Fruit fly (Drosophila melanogaster): ENCODE measurements around the gene CG32221.

DNA sequence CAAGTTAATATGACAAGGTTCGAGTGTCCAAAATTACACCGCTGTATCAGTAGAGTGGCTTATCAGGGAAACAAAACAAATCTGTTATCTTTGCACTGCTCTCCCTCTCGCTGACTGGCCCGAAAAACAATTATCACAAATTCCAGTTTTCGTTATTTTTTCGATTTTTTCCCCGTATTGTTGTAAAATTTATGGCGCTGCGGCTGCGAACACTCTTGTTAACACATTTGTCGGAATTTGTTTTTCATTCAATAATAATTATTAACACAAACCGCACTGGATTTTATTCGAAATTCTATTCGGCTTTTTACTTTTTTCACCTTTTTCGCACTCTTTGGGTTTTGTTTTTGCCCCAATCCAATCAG lies 43.9 kb upstream of the CG32221 start:
- TF ChIP-seq CG14711 (tag; optimal IDR thresholded peaks at IDR 0.05), result no peak
- no peak for TF ChIP-seq Clk (GFP tag; optimal IDR thresholded peaks at IDR 0.05)
- no peak for TF ChIP-seq CG1620 (GFP tag; optimal IDR thresholded peaks at IDR 0.05)
- TF ChIP-seq kay (GFP tag; ENCODE audit: borderline replicate concordance), result peak; percentile 88
- TF ChIP-seq tj (GFP tag; optimal IDR thresholded peaks at IDR 0.05), result no peak
- no peak for TF ChIP-seq Hr96 (GFP tag; optimal IDR thresholded peaks at IDR 0.05)
- TF ChIP-seq pad (GFP tag; optimal IDR thresholded peaks at IDR 0.05), result no peak
- no peak for TF ChIP-seq CG11617 (GFP tag; optimal IDR thresholded peaks at IDR 0.05)
